Fruit fly (Drosophila melanogaster): ENCODE measurements around the gene CG11811.

Gene CG11811

dm6 chr3L:10738347-10739108, 47.7 kb downstream of the CG11811 start:
- no peak for TF ChIP-seq psq (optimal IDR thresholded peaks at IDR 0.05)

DNA sequence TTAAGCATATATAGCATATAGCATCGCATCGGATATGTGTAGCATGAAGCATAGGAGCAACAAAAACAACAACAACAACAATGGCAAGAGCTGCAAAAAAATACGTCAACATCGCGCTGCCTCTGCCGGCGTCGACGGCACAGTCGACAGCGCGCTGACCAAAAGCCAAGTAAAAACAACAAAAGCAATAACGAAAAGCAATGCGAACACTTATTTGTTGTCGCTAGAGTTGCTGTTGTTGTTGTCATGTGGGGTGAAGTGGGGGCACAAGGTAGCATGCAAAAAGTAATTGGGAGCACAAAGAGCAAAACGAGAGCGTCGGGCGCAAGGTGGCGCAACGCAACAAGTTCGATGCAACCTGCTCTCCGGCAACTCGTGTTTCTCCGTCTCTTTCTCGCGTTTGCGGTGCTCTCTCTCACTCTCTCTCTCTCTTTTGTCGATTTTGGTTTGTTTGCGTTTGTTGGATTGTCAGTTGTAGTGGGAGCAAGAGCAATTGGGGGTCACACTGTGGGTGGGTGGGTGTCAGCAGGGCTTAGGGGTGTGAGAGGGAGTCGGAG, 48.4 kb downstream of the CG11811 start:
- TF ChIP-seq ttk (optimal IDR thresholded peaks at IDR 0.05) (no peak), insv (optimal IDR thresholded peaks at IDR 0.05) (no peak)

- TF ChIP-seq psq (optimal IDR thresholded peaks at IDR 0.05) (no peak), Myc (optimal IDR thresholded peaks at IDR 0.05) (no peak), Sin3A (optimal IDR thresholded peaks at IDR 0.05) (no peak), ttk (optimal IDR thresholded peaks at IDR 0.05) (no peak), h (optimal IDR thresholded peaks at IDR 0.05) (no peak), insv (optimal IDR thresholded peaks at IDR 0.05) (no peak)
Observed at dm6 chr3L:10739666-10740417, 49.0 kb downstream of the CG11811 start.

DNA sequence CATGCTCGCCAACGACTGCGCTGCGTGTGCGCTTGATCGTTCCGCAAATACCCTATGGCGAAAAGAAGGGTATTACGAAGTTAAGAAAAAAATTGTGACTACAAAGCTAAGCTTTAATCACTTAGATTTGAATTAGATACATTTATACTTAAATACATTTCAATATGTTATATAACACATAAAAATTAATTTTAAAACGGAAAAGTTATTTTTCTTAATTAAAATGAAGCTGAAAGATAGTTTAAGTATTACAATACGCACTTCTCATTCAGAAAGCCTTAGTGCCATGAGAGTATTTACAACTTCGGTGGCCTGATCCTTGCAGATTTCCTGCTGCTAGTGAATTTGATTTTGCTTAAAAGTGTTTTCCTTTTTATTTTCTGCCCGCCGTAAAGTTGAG, 49.9 kb downstream of the CG11811 start:
- TF ChIP-seq h (optimal IDR thresholded peaks at IDR 0.05) (no peak), ttk (optimal IDR thresholded peaks at IDR 0.05) (no peak), Myc (optimal IDR thresholded peaks at IDR 0.05) (no peak), psq (optimal IDR thresholded peaks at IDR 0.05) (no peak), insv (optimal IDR thresholded peaks at IDR 0.05) (no peak), Sin3A (optimal IDR thresholded peaks at IDR 0.05) (no peak)

DNA sequence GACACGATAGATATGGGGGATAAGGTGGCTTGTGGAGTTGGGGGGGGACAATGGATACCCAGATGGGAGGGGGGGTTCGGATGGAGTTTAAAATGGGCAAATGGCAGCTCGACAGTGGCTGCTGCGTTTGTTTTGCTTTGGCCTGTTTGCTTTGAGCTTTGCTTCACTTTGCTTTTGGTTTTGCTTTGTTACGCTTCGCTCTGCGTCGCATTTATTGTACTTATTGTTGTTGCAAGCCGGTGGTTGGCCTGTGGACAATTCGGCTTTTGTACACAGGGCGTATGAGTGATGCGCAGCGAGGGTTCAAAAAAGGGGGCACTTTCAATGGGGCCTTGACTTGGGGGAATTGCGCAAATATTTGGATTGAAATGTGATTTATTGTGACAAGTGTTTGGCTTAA, 50.3 kb downstream of the CG11811 start:
- TF ChIP-seq Myc (optimal IDR thresholded peaks at IDR 0.05) (no peak), Sin3A (optimal IDR thresholded peaks at IDR 0.05) (no peak), h (optimal IDR thresholded peaks at IDR 0.05) (no peak), ttk (optimal IDR thresholded peaks at IDR 0.05) (no peak), psq (optimal IDR thresholded peaks at IDR 0.05) (no peak), insv (optimal IDR thresholded peaks at IDR 0.05) (no peak)

Measured in Kc167 (cell line).